Worm (Caenorhabditis elegans) whole organism, midembryonic: ENCODE results near the gene ncs-1.

Experiments used
- klf-2 ChIP-seq: fragments of 200-800 bp; sonication (Bioruptor generic); conservative IDR thresholded peaks from 2 replicates; pipeline ENCODE4 v1.3.6; 2022; ENCODE audit warnings: missing genetic modification reagents, missing genetic modification characterization, missing compliant biosample characterization
- ztf-23 ChIP-seq: fragments of 200-800 bp; sonication (Bioruptor generic); IDR thresholded peaks from 2 replicates; pipeline ENCODE4 v1.3.6; 2022; ENCODE audit warnings: missing genetic modification reagents, missing genetic modification characterization, missing compliant biosample characterization

ce11 chrX:977958-978686, 15.1 kb upstream of the ncs-1 start, which contains the start of gene abhd-3.2:
- TF ChIP-seq ztf-23 = no peak
- TF ChIP-seq klf-2 = no peak
